Fruit fly (Drosophila melanogaster): ENCODE data around the gene Ntl.

Gene Ntl

DNA sequence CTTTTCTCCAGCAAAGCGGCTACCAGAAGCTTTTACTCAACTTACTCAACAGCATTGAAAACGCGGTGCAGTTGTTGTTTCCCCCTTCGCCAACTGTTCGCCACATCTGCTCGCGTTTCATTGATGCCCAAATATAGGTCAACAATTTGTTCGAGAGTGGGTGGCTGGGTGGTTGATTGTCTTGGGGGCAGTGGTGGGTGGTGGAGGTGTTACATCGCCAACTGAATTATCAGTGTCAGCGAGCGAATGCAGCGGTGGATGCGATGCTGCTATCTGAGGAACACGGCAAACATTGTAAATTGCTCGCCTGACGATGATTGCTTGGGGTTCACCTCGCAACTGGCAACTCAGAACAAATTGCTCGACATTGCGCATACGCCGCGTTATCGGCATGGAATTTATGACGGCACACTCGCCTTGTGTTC is 34.9 kb upstream of the Ntl start:
- TF ChIP-seq CG10274 (GFP tag; optimal IDR thresholded peaks at IDR 0.05) (no peak), CG6689 (GFP tag; IDR thresholded peaks at IDR 0.05) (no peak), Rfx (GFP tag; IDR thresholded peaks at IDR 0.05) (0 out of 2 replicates have a peak, but pooled peaks have one; percentile 14), mirr (GFP tag; optimal IDR thresholded peaks at IDR 0.05) (peak; percentile 30), CG7372 (GFP tag; IDR thresholded peaks at IDR 0.05) (0 out of 2 replicates have a peak, but pooled peaks have one; percentile 14), nau (GFP tag; optimal IDR thresholded peaks at IDR 0.05) (peak; percentile 5), sd (tag; optimal IDR thresholded peaks at IDR 0.05) (peak; percentile 52), D19A (tag; optimal IDR thresholded peaks at IDR 0.05) (no peak), Hmx (GFP tag; optimal IDR thresholded peaks at IDR 0.05) (no peak), Med (GFP tag) (peak; percentile 29), jumu (GFP tag; optimal IDR thresholded peaks at IDR 0.05) (no peak), chinmo (GFP tag; IDR thresholded peaks at IDR 0.05; ENCODE audit: partially characterized antibody) (peak; percentile 76; the same call in 3 of the 4 replicates), CG12769 (tag; optimal IDR thresholded peaks at IDR 0.05) (peak; percentile 81), seq (GFP tag; IDR thresholded peaks at IDR 0.05) (no peak), CG11247 (GFP tag; IDR thresholded peaks at IDR 0.05) (no peak), CkIIα-i1 (GFP tag; IDR thresholded peaks at IDR 0.05) (no peak), z (GFP tag; IDR thresholded peaks at IDR 0.05) (peak; percentile 91), sr (GFP tag; IDR thresholded peaks at IDR 0.05) (peak; percentile 57; the same call in 1 of the 3 replicates), so (GFP tag; IDR thresholded peaks at IDR 0.05) (no peak)

dm6 chr2L:7676982-7677381 is 33.7 kb upstream of the Ntl start:
- peak; percentile 54; the same call in 1 of the 4 replicates for TF ChIP-seq chinmo (GFP tag; IDR thresholded peaks at IDR 0.05; ENCODE audit: partially characterized antibody)
- peak; percentile 55 for TF ChIP-seq cwo (GFP tag; optimal IDR thresholded peaks at IDR 0.05)
- no peak for TF ChIP-seq CG3281 (GFP tag; optimal IDR thresholded peaks at IDR 0.05)

DNA sequence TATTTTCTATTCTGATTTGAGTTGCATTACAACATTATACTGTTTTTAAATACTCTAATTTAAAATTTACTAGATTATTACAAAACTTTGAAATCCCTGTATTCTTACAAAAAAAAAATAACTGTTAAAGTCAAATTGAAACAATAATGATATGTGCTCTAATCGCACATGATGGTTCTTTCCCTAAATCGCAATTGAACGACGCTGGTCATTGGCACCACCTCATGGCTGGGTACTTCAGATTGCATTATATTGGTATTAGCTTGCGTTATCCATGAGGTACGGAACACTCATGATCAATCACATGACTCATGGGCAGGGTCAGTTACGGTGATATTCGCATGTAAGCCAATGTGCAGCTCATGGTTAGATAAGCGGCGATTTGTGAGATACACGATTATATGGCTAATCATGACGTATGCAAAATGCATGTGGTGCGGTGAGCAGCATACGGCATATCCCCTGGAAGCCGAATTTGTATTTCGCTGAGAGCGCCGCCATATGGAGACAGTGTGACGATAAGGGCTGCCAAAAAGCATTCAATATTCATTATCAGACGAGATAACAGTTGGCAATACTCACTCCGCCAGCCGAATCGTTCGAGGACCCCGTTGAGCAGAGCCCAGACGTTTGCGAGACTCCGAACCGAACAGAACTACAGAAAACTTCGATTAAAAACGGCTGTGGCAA is 32.4 kb upstream of the Ntl start:
- TF ChIP-seq Nf-YA (GFP tag; IDR thresholded peaks at IDR 0.05): no peak
- no peak for TF ChIP-seq Stat92E (GFP tag; optimal IDR thresholded peaks at IDR 0.05)
- peak; percentile 85 for TF ChIP-seq CG15479 (GFP tag; optimal IDR thresholded peaks at IDR 0.05)
- peak; percentile 50 for TF ChIP-seq Hmr (GFP tag; optimal IDR thresholded peaks at IDR 0.05)
- no peak for TF ChIP-seq Neu2 (GFP tag; optimal IDR thresholded peaks at IDR 0.05; ENCODE audit: borderline replicate concordance)
- TF ChIP-seq Hey (tag; optimal IDR thresholded peaks at IDR 0.05): peak; percentile 32
- TF ChIP-seq Vsx1 (GFP tag; optimal IDR thresholded peaks at IDR 0.05): peak; percentile 8
- no peak for TF ChIP-seq kah (GFP tag; optimal IDR thresholded peaks at IDR 0.05)
- TF ChIP-seq Usf (GFP tag; optimal IDR thresholded peaks at IDR 0.05): no peak
- TF ChIP-seq sug (tag; optimal IDR thresholded peaks at IDR 0.05): peak; percentile 22
- TF ChIP-seq CG18476 (GFP tag; optimal IDR thresholded peaks at IDR 0.05): no peak
- TF ChIP-seq Hr78 (GFP tag; optimal IDR thresholded peaks at IDR 0.05): no peak
- TF ChIP-seq MBD-R2 (GFP tag; IDR thresholded peaks at IDR 0.05): no peak
- peak; percentile 15 for TF ChIP-seq CG10147 (GFP tag; optimal IDR thresholded peaks at IDR 0.05)
- TF ChIP-seq mirr (GFP tag; optimal IDR thresholded peaks at IDR 0.05): peak; percentile 18
- peak; percentile 55 for TF ChIP-seq Ets65A (GFP tag)
- peak; percentile 33 for TF ChIP-seq CG10543 (GFP tag; optimal IDR thresholded peaks at IDR 0.05)
- TF ChIP-seq Deaf1 (tag; optimal IDR thresholded peaks at IDR 0.05): peak; percentile 16
- TF ChIP-seq GATAe (GFP tag; conservative IDR thresholded peaks at IDR 0.05): peak; percentile 43
- 0 out of 4 replicates have a peak, but pooled peaks have one; percentile 68 for TF ChIP-seq chinmo (GFP tag; IDR thresholded peaks at IDR 0.05; ENCODE audit: partially characterized antibody)
